Fruit fly (Drosophila melanogaster) whole organism, embryonic: ENCODE results near the gene PolG2.

Experiments used
- Adf1 ChIP-seq: fragments of 200-800 bp; sonication (Bioruptor generic); IDR thresholded peaks from 2 replicates; pipeline ENCODE4 v1.3.6; 2022; ENCODE audit warnings: missing biosample characterization, missing genetic modification characterization
- Bteb2 ChIP-seq: fragments of 200-800 bp; sonication (Bioruptor generic); optimal IDR thresholded peaks from 2 replicates; lab custom pipeline; 2016; ENCODE audit warnings: missing biosample characterization, missing genetic modification characterization
- CG10147 ChIP-seq: fragments of 200-800 bp; sonication (Bioruptor generic); optimal IDR thresholded peaks from 2 replicates; lab custom pipeline; 2019; ENCODE audit warnings: missing biosample characterization, mild to moderate bottlenecking, missing genetic modification characterization, moderate library complexity
- CG11723 ChIP-seq: fragments of 200-800 bp; sonication (Bioruptor generic); optimal IDR thresholded peaks from 2 replicates; lab custom pipeline; 2017; ENCODE audit warnings: missing biosample characterization, mild to moderate bottlenecking, missing genetic modification characterization
- CG13296 ChIP-seq: fragments of 200-800 bp; sonication (Bioruptor generic); optimal IDR thresholded peaks from 3 replicates; lab custom pipeline; 2018; ENCODE audit warnings: missing biosample characterization, mild to moderate bottlenecking, missing genetic modification characterization
- CG15696 ChIP-seq: fragments of 200-800 bp; sonication (Bioruptor generic); optimal IDR thresholded peaks from 2 replicates; lab custom pipeline; 2019; ENCODE audit warnings: missing biosample characterization, mild to moderate bottlenecking, missing genetic modification characterization, moderate library complexity
- CG17328 ChIP-seq: fragments of 200-800 bp; sonication (Bioruptor generic); IDR thresholded peaks from 2 replicates; pipeline ENCODE4 v1.3.6; 2022; ENCODE audit warnings: missing biosample characterization, missing genetic modification characterization
- CG17361 ChIP-seq: fragments of 200-800 bp; sonication (Bioruptor generic); IDR thresholded peaks from 3 replicates; pipeline ENCODE4 v1.3.6; 2022; ENCODE audit warnings: missing biosample characterization, missing genetic modification characterization
- CG17568 ChIP-seq: fragments of 200-800 bp; sonication (Bioruptor generic); optimal IDR thresholded peaks from 2 replicates; lab custom pipeline; 2018; ENCODE audit warnings: missing biosample characterization, mild to moderate bottlenecking, missing genetic modification characterization, moderate library complexity
- CG18764 ChIP-seq: fragments of 200-800 bp; sonication (Bioruptor generic); optimal IDR thresholded peaks from 3 replicates; lab custom pipeline; 2016; ENCODE audit warnings: missing biosample characterization, missing genetic modification characterization
- CG33557 ChIP-seq: fragments of 200-800 bp; sonication (Bioruptor generic); optimal IDR thresholded peaks from 2 replicates; lab custom pipeline; 2019; ENCODE audit warnings: missing biosample characterization, mild to moderate bottlenecking, missing genetic modification characterization, moderate library complexity
- CG34224 ChIP-seq: fragments of 200-800 bp; sonication (Bioruptor generic); IDR thresholded peaks from 3 replicates; pipeline ENCODE4 v1.3.6; 2022; ENCODE audit warnings: missing biosample characterization, missing genetic modification characterization; ENCODE audit not compliant: partially characterized antibody
- CG34376 ChIP-seq: fragments of 200-800 bp; sonication (Bioruptor generic); optimal IDR thresholded peaks from 2 replicates; lab custom pipeline; 2018; ENCODE audit warnings: missing biosample characterization, mild to moderate bottlenecking, missing genetic modification characterization
- CG34422 ChIP-seq: fragments of 200-800 bp; sonication (Bioruptor generic); IDR thresholded peaks from 3 replicates; pipeline ENCODE4 v1.3.6; 2022; ENCODE audit warnings: missing biosample characterization, missing genetic modification characterization
- CG6765 ChIP-seq: fragments of 200-800 bp; sonication (Bioruptor generic); optimal IDR thresholded peaks from 3 replicates; lab custom pipeline; 2017; ENCODE audit warnings: missing biosample characterization, mild to moderate bottlenecking, missing genetic modification characterization
- CG7357 ChIP-seq: fragments of 200-800 bp; sonication (Bioruptor generic); IDR thresholded peaks from 3 replicates; pipeline ENCODE4 v1.3.6; 2022; ENCODE audit warnings: missing biosample characterization, missing genetic modification characterization
- CG7556 ChIP-seq: fragments of 200-800 bp; sonication (Bioruptor generic); optimal IDR thresholded peaks from 2 replicates; lab custom pipeline; 2017; ENCODE audit warnings: missing biosample characterization, mild to moderate bottlenecking, missing genetic modification characterization
- CG9215 ChIP-seq: fragments of 200-800 bp; sonication (Bioruptor generic); IDR thresholded peaks from 2 replicates; pipeline ENCODE4 v1.3.6; 2022; ENCODE audit warnings: missing biosample characterization, missing genetic modification characterization
- CG9437 ChIP-seq: fragments of 200-800 bp; sonication (Bioruptor generic); optimal IDR thresholded peaks from 2 replicates; lab custom pipeline; 2018; ENCODE audit warnings: missing biosample characterization, mild to moderate bottlenecking, missing genetic modification characterization
- D ChIP-seq, 2 experiments: fragments of 200-800 bp in 1 of 2; fragments of >200 bp in 1 of 2; sonication (Bioruptor generic) in 1 of 2; optimal IDR thresholded peaks; 2 replicates in 1 of 2; 3 replicates in 1 of 2; lab custom pipeline; 2017; ENCODE audit warnings: mild to moderate bottlenecking in 1 of 2, missing biosample characterization in 1 of 2, missing genetic modification characterization in 1 of 2, missing genetic modification reagents in 1 of 2
- D19B ChIP-seq: fragments of 200-800 bp; sonication (Bioruptor generic); optimal IDR thresholded peaks from 2 replicates; lab custom pipeline; 2017; ENCODE audit warnings: missing biosample characterization, mild to moderate bottlenecking, missing genetic modification characterization
- Deaf1 ChIP-seq: fragments of 200-800 bp; optimal IDR thresholded peaks from 3 replicates; lab custom pipeline; 2019; ENCODE audit warnings: missing biosample characterization, mild to moderate bottlenecking, missing genetic modification characterization, moderate library complexity
- Dll ChIP-seq: fragments of 200-800 bp; sonication (Bioruptor generic); IDR thresholded peaks from 4 replicates; pipeline ENCODE4 v1.3.6; 2022; ENCODE audit warnings: missing biosample characterization, missing genetic modification characterization; ENCODE audit not compliant: partially characterized antibody
- Doc2 ChIP-seq: fragments of 200-800 bp; sonication (Bioruptor generic); IDR thresholded peaks from 2 replicates; pipeline ENCODE4 v1.3.6; 2022; ENCODE audit warnings: missing biosample characterization, missing genetic modification characterization
- Dref ChIP-seq: fragments of 200-800 bp; sonication (Bioruptor generic); IDR thresholded peaks from 2 replicates; pipeline ENCODE4 v1.3.6; 2022; ENCODE audit warnings: missing biosample characterization, missing genetic modification characterization
- Drgx ChIP-seq: fragments of 200-800 bp; sonication (Bioruptor generic); IDR thresholded peaks from 2 replicates; pipeline ENCODE4 v1.3.6; 2022; ENCODE audit warnings: missing biosample characterization, missing genetic modification characterization
- HLH4C ChIP-seq: fragments of 200-800 bp; sonication (Bioruptor generic); IDR thresholded peaks from 3 replicates; pipeline ENCODE4 v1.3.6; 2022; ENCODE audit warnings: missing biosample characterization, missing genetic modification characterization; ENCODE audit not compliant: partially characterized antibody
- Hr78 ChIP-seq, 2 experiments: fragments of 200-800 bp in 1 of 2; fragments of >200 bp in 1 of 2; sonication (Bioruptor generic) in 1 of 2; optimal IDR thresholded peaks; 2 replicates each; lab custom pipeline; 2017 to 2019; ENCODE audit warnings: missing biosample characterization in 2 of 2, missing genetic modification characterization in 2 of 2, mild to moderate bottlenecking in 1 of 2, moderate library complexity in 1 of 2
- Med ChIP-seq: fragments of 200-800 bp; sonication (Bioruptor generic); peaks from one replicate; lab custom pipeline; 2016; ENCODE audit warnings: missing biosample characterization, missing genetic modification characterization, mild to moderate bottlenecking, inconsistent platforms, moderate library complexity
- Myb ChIP-seq: fragments of 200-800 bp; sonication (Bioruptor generic); optimal IDR thresholded peaks from 2 replicates; lab custom pipeline; 2016; ENCODE audit warnings: missing biosample characterization, missing genetic modification characterization
- NfI ChIP-seq: fragments of 200-800 bp; sonication (Bioruptor generic); optimal IDR thresholded peaks from 3 replicates; lab custom pipeline; 2018; ENCODE audit warnings: missing biosample characterization, mild to moderate bottlenecking, missing genetic modification characterization, moderate library complexity
- Vsx1 ChIP-seq: fragments of 200-800 bp; sonication (Bioruptor generic); optimal IDR thresholded peaks from 2 replicates; lab custom pipeline; 2017; ENCODE audit warnings: missing biosample characterization, mild to moderate bottlenecking, missing genetic modification characterization, missing genetic modification reagents
- chinmo ChIP-seq: fragments of 200-800 bp; sonication (Bioruptor generic); IDR thresholded peaks from 4 replicates; pipeline ENCODE4 v1.3.6; 2022; ENCODE audit warnings: missing biosample characterization, missing genetic modification characterization; ENCODE audit not compliant: partially characterized antibody
- ci ChIP-seq: fragments of 200-800 bp; sonication (Bioruptor generic); IDR thresholded peaks from 3 replicates; pipeline ENCODE4 v1.3.6; 2022; ENCODE audit warnings: missing biosample characterization, missing genetic modification characterization
- crc ChIP-seq: fragments of 200-800 bp; sonication (Bioruptor generic); optimal IDR thresholded peaks from 2 replicates; lab custom pipeline; 2016; ENCODE audit warnings: missing biosample characterization, missing genetic modification characterization
- fru ChIP-seq: fragments of >200 bp; optimal IDR thresholded peaks from 2 replicates; lab custom pipeline; 2017
- hb ChIP-seq: fragments of 200-800 bp; sonication (Bioruptor generic); IDR thresholded peaks from 3 replicates; pipeline ENCODE4 v1.3.6; 2022; ENCODE audit warnings: missing biosample characterization, missing genetic modification characterization; ENCODE audit not compliant: partially characterized antibody
- hth ChIP-seq: fragments of >200 bp; optimal IDR thresholded peaks from 2 replicates; lab custom pipeline; 2017; ENCODE audit warnings: inconsistent platforms
- insv ChIP-seq, 2 experiments: fragments of 200-800 bp; sonication (Bioruptor generic); optimal IDR thresholded peaks; 3 replicates each; lab custom pipeline; 2016 to 2018; ENCODE audit warnings: missing biosample characterization in 2 of 2, missing genetic modification characterization in 2 of 2
- ken ChIP-seq: fragments of 200-800 bp; sonication (Bioruptor generic); IDR thresholded peaks from 3 replicates; pipeline ENCODE4 v1.3.6; 2022; ENCODE audit warnings: missing biosample characterization, missing genetic modification characterization
- klu ChIP-seq: fragments of 200-800 bp; sonication (Bioruptor generic); IDR thresholded peaks from 2 replicates; pipeline ENCODE4 v1.3.6; 2022; ENCODE audit warnings: missing biosample characterization, missing genetic modification characterization
- lilli ChIP-seq: fragments of 200-800 bp; sonication (Bioruptor generic); optimal IDR thresholded peaks from 3 replicates; lab custom pipeline; 2016; ENCODE audit warnings: missing biosample characterization, missing genetic modification characterization
- nau ChIP-seq: fragments of 200-800 bp; sonication (Bioruptor generic); optimal IDR thresholded peaks from 3 replicates; lab custom pipeline; 2017; ENCODE audit warnings: missing biosample characterization, mild to moderate bottlenecking, missing genetic modification characterization, missing genetic modification reagents
- nom ChIP-seq: fragments of 200-800 bp; sonication (Bioruptor generic); optimal IDR thresholded peaks from 2 replicates; lab custom pipeline; 2017; ENCODE audit warnings: missing biosample characterization, missing genetic modification characterization, mild to moderate bottlenecking, moderate library complexity, missing genetic modification reagents
- sc ChIP-seq, 3 experiments: fragments of >200 bp in 2 of 3; fragments of 200-800 bp in 1 of 3; sonication (Bioruptor generic) in 1 of 3; optimal IDR thresholded peaks; 2 replicates in 2 of 3; 3 replicates in 1 of 3; lab custom pipeline; 2017; ENCODE audit warnings: mild to moderate bottlenecking in 1 of 3, missing biosample characterization in 1 of 3, missing genetic modification characterization in 1 of 3, missing genetic modification reagents in 1 of 3
- sd ChIP-seq: fragments of 200-800 bp; sonication (Bioruptor generic); optimal IDR thresholded peaks from 3 replicates; lab custom pipeline; 2018; ENCODE audit warnings: missing biosample characterization, mild to moderate bottlenecking, missing genetic modification characterization, moderate library complexity
- tx ChIP-seq: fragments of 200-800 bp; sonication (Bioruptor generic); optimal IDR thresholded peaks from 2 replicates; lab custom pipeline; 2016; ENCODE audit warnings: missing biosample characterization, missing genetic modification characterization
- vnd ChIP-seq: fragments of 200-800 bp; sonication (Bioruptor generic); IDR thresholded peaks from 3 replicates; pipeline ENCODE4 v1.3.6; 2022; ENCODE audit warnings: missing biosample characterization, missing genetic modification characterization; ENCODE audit not compliant: partially characterized antibody
- zen ChIP-seq: fragments of 200-800 bp; sonication (Bioruptor generic); optimal IDR thresholded peaks from 3 replicates; lab custom pipeline; 2018; ENCODE audit warnings: missing biosample characterization, mild to moderate bottlenecking, missing genetic modification characterization, moderate library complexity
- zf30C ChIP-seq: fragments of 200-800 bp; sonication (Bioruptor generic); optimal IDR thresholded peaks from 3 replicates; lab custom pipeline; 2018; ENCODE audit warnings: missing biosample characterization, mild to moderate bottlenecking, missing genetic modification characterization

PolG2 gene

dm6 chr2L:13881939-13882338 is 49.0 kb upstream of the PolG2 start (continued):
- no peak for TF ChIP-seq CG17328 (GFP tag; lab: Robert Waterston, UW)
- TF ChIP-seq Deaf1 (tag; lab: Kevin White, UChicago) = no peak
- no peak for TF ChIP-seq CG9215 (GFP tag; lab: Robert Waterston, UW)
- TF ChIP-seq crc (GFP tag; lab: Kevin White, UChicago) = peak; percentile 3
- TF ChIP-seq HLH4C (GFP tag; lab: Robert Waterston, UW) = no peak
- no peak for TF ChIP-seq CG9437
- no peak for TF ChIP-seq CG13296 (GFP tag; lab: Kevin White, UChicago)
- no peak for TF ChIP-seq CG34376 (GFP tag; lab: Kevin White, UChicago)
- TF ChIP-seq ken = no peak
- no peak for TF ChIP-seq sc (optimal IDR thresholded peaks at IDR 0.05; lab: Kevin White, UChicago)
- no peak for TF ChIP-seq sc (GFP tag; optimal IDR thresholded peaks at IDR 0.05; lab: Kevin White, UChicago)
- no peak for TF ChIP-seq NfI
- TF ChIP-seq chinmo (GFP tag; lab: Robert Waterston, UW) = 0 out of 4 replicates have a peak, but pooled peaks have one; percentile 24
- no peak for TF ChIP-seq hb (GFP tag; lab: Robert Waterston, UW)
- no peak for TF ChIP-seq CG15696 (tag; lab: Kevin White, UChicago)
- TF ChIP-seq sd (tag; lab: Kevin White, UChicago) = peak; percentile 61
- TF ChIP-seq lilli = peak; percentile 22
- no peak for TF ChIP-seq CG18764 (GFP tag; lab: Kevin White, UChicago)
- no peak for TF ChIP-seq Drgx (GFP tag; lab: Robert Waterston, UW)
- no peak for TF ChIP-seq CG11723 (GFP tag; lab: Kevin White, UChicago)
- no peak for TF ChIP-seq zen
- no peak for TF ChIP-seq insv (GFP tag; optimal IDR thresholded peaks at IDR 0.05; lab: Kevin White, UChicago)
- TF ChIP-seq Bteb2 = no peak
- TF ChIP-seq CG17568 = peak; percentile 22
- TF ChIP-seq CG6765 = peak; percentile 10
- TF ChIP-seq Vsx1 (GFP tag; lab: Kevin White, UChicago) = no peak
- TF ChIP-seq klu (GFP tag; lab: Robert Waterston, UW) = no peak
- no peak for TF ChIP-seq CG10147 (GFP tag; lab: Kevin White, UChicago)
- TF ChIP-seq Doc2 = no peak
- peak; percentile 7; the same call in 1 of the 2 replicates for TF ChIP-seq Adf1 (GFP tag; lab: Robert Waterston, UW)
- TF ChIP-seq CG7556 (GFP tag; lab: Kevin White, UChicago) = no peak
- no peak for TF ChIP-seq zf30C (GFP tag; lab: Kevin White, UChicago)
- no peak for TF ChIP-seq CG7357 (GFP tag; lab: Robert Waterston, UW)
- peak; percentile 82 for TF ChIP-seq Med (GFP tag; lab: Kevin White, UChicago)
- TF ChIP-seq tx (GFP tag; lab: Kevin White, UChicago) = no peak
- TF ChIP-seq D (optimal IDR thresholded peaks at IDR 0.05; lab: Kevin White, UChicago) = no peak
- TF ChIP-seq D (GFP tag; optimal IDR thresholded peaks at IDR 0.05; lab: Kevin White, UChicago) = no peak
- TF ChIP-seq Dref (GFP tag; lab: Robert Waterston, UW) = no peak
- no peak for TF ChIP-seq Hr78 (GFP tag; optimal IDR thresholded peaks at IDR 0.05; lab: Kevin White, UChicago)
- TF ChIP-seq vnd (GFP tag; lab: Robert Waterston, UW) = no peak
- TF ChIP-seq CG34422 (GFP tag; lab: Robert Waterston, UW) = no peak
- TF ChIP-seq fru (lab: Kevin White, UChicago) = no peak
- no peak for TF ChIP-seq nom (GFP tag; lab: Kevin White, UChicago)
- no peak for TF ChIP-seq Myb (GFP tag; lab: Kevin White, UChicago)
- no peak for TF ChIP-seq nau (GFP tag; lab: Kevin White, UChicago)
- no peak for TF ChIP-seq D19B (GFP tag; lab: Kevin White, UChicago)
- TF ChIP-seq CG34224 (GFP tag; lab: Robert Waterston, UW) = no peak
- TF ChIP-seq CG17361 (GFP tag; lab: Robert Waterston, UW) = no peak
- TF ChIP-seq hth (lab: Kevin White, UChicago) = no peak
- TF ChIP-seq CG33557 = no peak
- TF ChIP-seq ci (GFP tag; lab: Robert Waterston, UW) = no peak
- TF ChIP-seq Dll (GFP tag; lab: Robert Waterston, UW) = no peak
